Worm (Caenorhabditis elegans) whole organism, late embryonic: ENCODE data around the gene abhd-5.1.
A peak's percentile ranks its signal among the peaks of the same experiment; 100 is the strongest.

Experiments
- K02D7.2 ChIP-seq: sonication (generic microtip); optimal IDR thresholded peaks from 2 replicates; lab custom pipeline; 2017; ENCODE audit warnings: mild to moderate bottlenecking, missing genetic modification characterization, missing compliant biosample characterization
- K09A11.1 ChIP-seq: sonication (generic microtip); optimal IDR thresholded peaks from 2 replicates; lab custom pipeline; 2017; ENCODE audit warnings: antibody characterized with exemption, mild to moderate bottlenecking, missing genetic modification characterization, missing compliant biosample characterization; ENCODE audit not compliant: insufficient read depth
- Y22D7AL.16 ChIP-seq: sonication (generic microtip); optimal IDR thresholded peaks from 2 replicates; lab custom pipeline; 2016; ENCODE audit warnings: missing genetic modification characterization, missing compliant biosample characterization
- ama-1 ChIP-seq: fragments of 150-350 bp; optimal IDR thresholded peaks from 2 replicates; lab custom pipeline; 2014
- ceh-14 ChIP-seq: sonication (generic microtip); optimal IDR thresholded peaks from 2 replicates; lab custom pipeline; 2016; ENCODE audit warnings: missing genotype, missing genetic modification characterization, missing compliant biosample characterization
- ceh-18 ChIP-seq: sonication (generic microtip); optimal IDR thresholded peaks from 2 replicates; lab custom pipeline; 2016; ENCODE audit warnings: missing genetic modification characterization, missing compliant biosample characterization
- ceh-19 ChIP-seq: fragments of 200-800 bp; sonication (Bioruptor generic); optimal IDR thresholded peaks from 2 replicates; lab custom pipeline; 2018; ENCODE audit warnings: mild to moderate bottlenecking, missing genetic modification characterization, missing compliant biosample characterization
- ceh-2 ChIP-seq: sonication (generic microtip); optimal IDR thresholded peaks from 2 replicates; lab custom pipeline; 2016; ENCODE audit warnings: missing genotype, missing genetic modification characterization, missing compliant biosample characterization
- ceh-22 ChIP-seq: sonication (generic microtip); optimal IDR thresholded peaks from 2 replicates; lab custom pipeline; 2017; ENCODE audit warnings: missing biosample characterization, missing genetic modification characterization
- ceh-30 ChIP-seq: fragments of 150-350 bp; optimal IDR thresholded peaks from 2 replicates; lab custom pipeline; 2014; ENCODE audit warnings: missing biosample characterization, missing genetic modification characterization
- ceh-31 ChIP-seq: sonication (generic microtip); optimal IDR thresholded peaks from 2 replicates; lab custom pipeline; 2016; ENCODE audit warnings: missing genetic modification characterization, missing compliant biosample characterization
- ceh-34 ChIP-seq: sonication (generic microtip); optimal IDR thresholded peaks from 2 replicates; lab custom pipeline; 2016; ENCODE audit warnings: mild to moderate bottlenecking, missing genetic modification characterization, missing compliant biosample characterization
- dmd-4 ChIP-seq: sonication (generic microtip); optimal IDR thresholded peaks from 2 replicates; lab custom pipeline; 2016; ENCODE audit warnings: borderline replicate concordance, missing genetic modification characterization, missing compliant biosample characterization
- elt-4 ChIP-seq: sonication (generic microtip); optimal IDR thresholded peaks from 2 replicates; lab custom pipeline; 2016; ENCODE audit warnings: missing genetic modification characterization, missing compliant biosample characterization
- ets-4 ChIP-seq: sonication (generic microtip); optimal IDR thresholded peaks from 2 replicates; lab custom pipeline; 2016; ENCODE audit warnings: missing genetic modification characterization, missing compliant biosample characterization
- fkh-6 ChIP-seq: sonication (generic microtip); optimal IDR thresholded peaks from 2 replicates; lab custom pipeline; 2016; ENCODE audit warnings: missing genetic modification characterization, missing compliant biosample characterization
- gmeb-2 ChIP-seq: sonication (generic microtip); optimal IDR thresholded peaks from 2 replicates; lab custom pipeline; 2016; ENCODE audit warnings: missing genetic modification characterization, inconsistent platforms, missing compliant biosample characterization
- hlh-30 ChIP-seq: sonication (generic microtip); optimal IDR thresholded peaks from 2 replicates; lab custom pipeline; 2017; ENCODE audit warnings: antibody characterized with exemption, missing genetic modification characterization, missing compliant biosample characterization; ENCODE audit not compliant: insufficient read depth
- hlh-6 ChIP-seq: sonication (generic microtip); optimal IDR thresholded peaks from 2 replicates; lab custom pipeline; 2016; ENCODE audit warnings: missing genotype, missing genetic modification characterization, missing compliant biosample characterization
- hlh-8 ChIP-seq: sonication (generic microtip); optimal IDR thresholded peaks from 2 replicates; lab custom pipeline; 2016; ENCODE audit warnings: missing genotype, missing genetic modification characterization, missing compliant biosample characterization
- lim-6 ChIP-seq: sonication (generic microtip); optimal IDR thresholded peaks from 2 replicates; lab custom pipeline; 2016; ENCODE audit warnings: missing genetic modification characterization, missing compliant biosample characterization
- madf-2 ChIP-seq: sonication (generic microtip); optimal IDR thresholded peaks from 2 replicates; lab custom pipeline; 2017; ENCODE audit warnings: missing genetic modification characterization, missing compliant biosample characterization
- mec-3 ChIP-seq: sonication (generic microtip); optimal IDR thresholded peaks from 2 replicates; lab custom pipeline; 2016; ENCODE audit warnings: borderline replicate concordance, missing genetic modification characterization, missing compliant biosample characterization
- nhr-232 ChIP-seq: sonication (generic microtip); optimal IDR thresholded peaks from 2 replicates; lab custom pipeline; 2016; ENCODE audit warnings: missing genetic modification characterization, missing compliant biosample characterization
- npax-4 ChIP-seq: sonication (generic microtip); optimal IDR thresholded peaks from 2 replicates; lab custom pipeline; 2016; ENCODE audit warnings: missing genetic modification characterization, missing compliant biosample characterization
- odd-2 ChIP-seq: sonication (generic microtip); optimal IDR thresholded peaks from 2 replicates; lab custom pipeline; 2017; ENCODE audit warnings: antibody characterized with exemption, mild to moderate bottlenecking, missing genetic modification characterization, missing compliant biosample characterization
- pag-3 ChIP-seq: sonication (generic microtip); optimal IDR thresholded peaks from 2 replicates; lab custom pipeline; 2016; ENCODE audit warnings: missing compliant biosample characterization, missing genetic modification characterization, borderline replicate concordance
- pat-9 ChIP-seq: fragments of 200-800 bp; sonication (Bioruptor generic); optimal IDR thresholded peaks from 2 replicates; lab custom pipeline; 2018; ENCODE audit warnings: mild to moderate bottlenecking, missing genetic modification characterization, moderate library complexity, missing compliant biosample characterization
- pax-1 ChIP-seq: fragments of 150-350 bp; optimal IDR thresholded peaks from 2 replicates; lab custom pipeline; 2014; ENCODE audit warnings: missing biosample characterization, missing genetic modification characterization
- pros-1 ChIP-seq: fragments of 150-350 bp; optimal IDR thresholded peaks from 2 replicates; lab custom pipeline; 2014; ENCODE audit warnings: missing biosample characterization, missing genetic modification reagents, missing genetic modification characterization
- rnt-1 ChIP-seq: sonication (generic microtip); optimal IDR thresholded peaks from 2 replicates; lab custom pipeline; 2016; ENCODE audit warnings: missing genetic modification characterization, missing compliant biosample characterization
- sdc-2 ChIP-seq: sonication (generic microtip); optimal IDR thresholded peaks from 2 replicates; lab custom pipeline; 2016; ENCODE audit warnings: missing genotype, missing genetic modification characterization, missing compliant biosample characterization
- sox-2 ChIP-seq: fragments of 200-800 bp; sonication (Bioruptor generic); IDR thresholded peaks from 2 replicates; pipeline ENCODE4 v1.3.6; 2022; ENCODE audit warnings: missing genetic modification reagents, missing genetic modification characterization, missing compliant biosample characterization
- sox-4 ChIP-seq: sonication (generic microtip); optimal IDR thresholded peaks from 2 replicates; lab custom pipeline; 2017; ENCODE audit warnings: mild to moderate bottlenecking, missing genetic modification characterization, inconsistent platforms, missing compliant biosample characterization
- unc-3 ChIP-seq, 2 experiments: fragments of 200-800 bp in 1 of 2; sonication (Bioruptor generic) in 1 of 2; sonication (generic microtip) in 1 of 2; conservative IDR thresholded peaks in 1 of 2; optimal IDR thresholded peaks in 1 of 2; 2 replicates each; pipeline versions ENCODE4 v1.3.6 to Lab custom; 2016 to 2022; ENCODE audit warnings: missing compliant biosample characterization in 2 of 2, missing genetic modification characterization in 2 of 2, missing genetic modification reagents in 1 of 2
- unc-42 ChIP-seq: sonication (generic microtip); optimal IDR thresholded peaks from 2 replicates; lab custom pipeline; 2016; ENCODE audit warnings: missing genotype, missing genetic modification characterization, missing compliant biosample characterization
- unc-55 ChIP-seq: sonication (generic microtip); optimal IDR thresholded peaks from 2 replicates; lab custom pipeline; 2017; ENCODE audit warnings: missing biosample characterization, missing genetic modification reagents, missing genetic modification characterization
- zip-5 ChIP-seq: sonication (generic microtip); optimal IDR thresholded peaks from 2 replicates; lab custom pipeline; 2016; ENCODE audit warnings: missing genetic modification characterization, missing compliant biosample characterization

abhd-5.1 gene

ce11 chrV:4844591-4844990 lies 2.9 kb upstream of the abhd-5.1 start, which contains the start of gene abhd-5.2:
Gene abhd-5.2 (plus strand): TSS chrV:4844685.
- peak; percentile 51 for TF ChIP-seq unc-55 (GFP tag; lab: Kevin White, UChicago)
- TF ChIP-seq hlh-30 (tag; lab: Kevin White, UChicago), result peak; percentile 89
- no peak for TF ChIP-seq zip-5 (tag; lab: Kevin White, UChicago)

- no peak for TF ChIP-seq ceh-31
- no peak for TF ChIP-seq unc-42 (tag; lab: Kevin White, UChicago)
- no peak for TF ChIP-seq ceh-30
- no peak for TF ChIP-seq nhr-232 (tag; lab: Kevin White, UChicago)
- TF ChIP-seq pag-3 (tag; lab: Kevin White, UChicago), result no peak
Measured at ce11 chrV:4846507-4846906, 946 bp upstream of the abhd-5.1 start.

- TF ChIP-seq ceh-34 (no peak), ceh-14 (tag; lab: Kevin White, UChicago) (no peak), ceh-18 (tag; lab: Kevin White, UChicago) (no peak), mec-3 (tag; lab: Kevin White, UChicago) (no peak), ama-1 (lab: Kevin White, UChicago) (no peak), K09A11.1 (tag; lab: Kevin White, UChicago) (no peak), rnt-1 (no peak), gmeb-2 (tag; lab: Kevin White, UChicago) (no peak), npax-4 (tag; lab: Kevin White, UChicago) (no peak), unc-42 (tag; lab: Kevin White, UChicago) (no peak), K02D7.2 (tag; lab: Kevin White, UChicago) (no peak), ceh-31 (no peak)
Measured at ce11 chrV:4850446-4850845, 3.0 kb downstream of the abhd-5.1 start.

- TF ChIP-seq unc-3 (GFP tag; conservative IDR thresholded peaks at IDR 0.05; lab: Robert Waterston, UW) (no peak), unc-3 (tag; optimal IDR thresholded peaks at IDR 0.05; lab: Kevin White, UChicago) (no peak), sdc-2 (tag; lab: Kevin White, UChicago) (no peak), odd-2 (tag; lab: Kevin White, UChicago) (no peak), ets-4 (tag; lab: Kevin White, UChicago) (no peak), elt-4 (no peak), ceh-2 (tag; lab: Kevin White, UChicago) (no peak), dmd-4 (tag; lab: Kevin White, UChicago) (no peak), ceh-22 (tag; lab: Kevin White, UChicago) (no peak), hlh-8 (tag; lab: Kevin White, UChicago) (no peak), pat-9 (no peak), ceh-19 (GFP tag; lab: Kevin White, UChicago) (no peak)
- TF ChIP-seq, all 69 proteins: peak for 0
Measured at ce11 chrV:4851138-4851537, 3.7 kb downstream of the abhd-5.1 start, which contains the start of gene nex-4. Gene nex-4 (plus strand): TSS chrV:4851438.

ce11 chrV:4851969-4852368 lies 4.5 kb downstream of the abhd-5.1 start:
- no peak for TF ChIP-seq lim-6 (tag; lab: Kevin White, UChicago)
- no peak for TF ChIP-seq Y22D7AL.16 (tag; lab: Kevin White, UChicago)
- no peak for TF ChIP-seq rnt-1
- TF ChIP-seq sox-2 (GFP tag; lab: Robert Waterston, UW), result no peak
- no peak for TF ChIP-seq unc-55 (GFP tag; lab: Kevin White, UChicago)
- TF ChIP-seq hlh-6 (tag; lab: Kevin White, UChicago), result no peak
- no peak for TF ChIP-seq madf-2 (tag; lab: Kevin White, UChicago)
- TF ChIP-seq pros-1 (tag; lab: Kevin White, UChicago), result no peak
- no peak for TF ChIP-seq unc-42 (tag; lab: Kevin White, UChicago)
- TF ChIP-seq fkh-6 (tag; lab: Kevin White, UChicago), result no peak
- no peak for TF ChIP-seq pax-1 (tag; lab: Kevin White, UChicago)
- TF ChIP-seq sox-4 (tag; lab: Kevin White, UChicago), result no peak
